Worm (Caenorhabditis elegans) whole organism, midembryonic: ENCODE measurements around the gene ssp-36.
"Not testable (repeated sequence)": the region's sequence is repeated elsewhere in the genome, so short reads cannot be mapped to it uniquely, and the experiment has no call there.

ENCODE experiments used
- T22C8.4 ChIP-seq: fragments of 200-800 bp; sonication (Bioruptor generic); IDR thresholded peaks from 2 replicates; pipeline ENCODE4 v1.3.6; 2022; ENCODE audit warnings: missing genetic modification characterization, missing compliant biosample characterization
- cog-1 ChIP-seq: sonication (generic microtip); optimal IDR thresholded peaks from 2 replicates; lab custom pipeline; 2016; ENCODE audit warnings: missing genetic modification characterization, missing compliant biosample characterization
- flt-1 ChIP-seq: fragments of 200-800 bp; sonication (Bioruptor generic); IDR thresholded peaks from 2 replicates; pipeline ENCODE4 v1.3.6; 2022; ENCODE audit warnings: missing genetic modification characterization, missing compliant biosample characterization
- klf-2 ChIP-seq: fragments of 200-800 bp; sonication (Bioruptor generic); conservative IDR thresholded peaks from 2 replicates; pipeline ENCODE4 v1.3.6; 2022; ENCODE audit warnings: missing genetic modification reagents, missing genetic modification characterization, missing compliant biosample characterization
- med-1 ChIP-seq: sonication (generic microtip); optimal IDR thresholded peaks from 2 replicates; lab custom pipeline; 2017; ENCODE audit warnings: missing genetic modification characterization, mild to moderate bottlenecking, missing compliant biosample characterization, antibody characterized with exemption, missing genetic modification reagents; ENCODE audit not compliant: insufficient read depth
- ref-1 ChIP-seq: fragments of 200-800 bp; sonication (Bioruptor generic); conservative IDR thresholded peaks from 2 replicates; pipeline ENCODE4 v1.3.6; 2022; ENCODE audit warnings: missing genetic modification reagents, missing genetic modification characterization, missing compliant biosample characterization
- tab-1 ChIP-seq: fragments of 200-800 bp; sonication (Bioruptor generic); IDR thresholded peaks from 2 replicates; pipeline ENCODE4 v1.3.6; 2022; ENCODE audit warnings: missing genetic modification characterization, missing compliant biosample characterization
- ztf-23 ChIP-seq: fragments of 200-800 bp; sonication (Bioruptor generic); IDR thresholded peaks from 2 replicates; pipeline ENCODE4 v1.3.6; 2022; ENCODE audit warnings: missing genetic modification reagents, missing genetic modification characterization, missing compliant biosample characterization
- ztf-29 ChIP-seq: fragments of 200-800 bp; sonication (Bioruptor generic); IDR thresholded peaks from 2 replicates; pipeline ENCODE4 v1.3.6; 2022; ENCODE audit warnings: missing genetic modification reagents, missing genetic modification characterization, missing compliant biosample characterization

Gene ssp-36

ce11 chrIV:9755713-9756112, 10.4 kb downstream of the ssp-36 start:
- no peak for TF ChIP-seq klf-2 (GFP tag; lab: Robert Waterston, UW)
- TF ChIP-seq cog-1 (tag; lab: Kevin White, UChicago): no peak
- TF ChIP-seq flt-1 (GFP tag; lab: Robert Waterston, UW): no peak
- no peak for TF ChIP-seq ztf-23 (GFP tag; lab: Robert Waterston, UW)
- TF ChIP-seq T22C8.4 (GFP tag; lab: Robert Waterston, UW): no peak

- no peak for TF ChIP-seq ref-1 (GFP tag; lab: Robert Waterston, UW)
- no peak for TF ChIP-seq cog-1 (tag; lab: Kevin White, UChicago)
- no peak for TF ChIP-seq T22C8.4 (GFP tag; lab: Robert Waterston, UW)
- no peak for TF ChIP-seq med-1 (GFP tag; lab: Kevin White, UChicago)
- no peak for TF ChIP-seq ztf-29
- TF ChIP-seq ztf-23 (GFP tag; lab: Robert Waterston, UW): no peak
Observed at ce11 chrIV:9748342-9748741, 17.8 kb downstream of the ssp-36 start, which contains the start of gene C28D4.8. C28D4.8 (minus strand) TSS chrIV:9748442.

- TF ChIP-seq tab-1 (GFP tag; lab: Robert Waterston, UW): no peak
- TF ChIP-seq T22C8.4 (GFP tag; lab: Robert Waterston, UW): no peak
Observed at ce11 chrIV:9746762-9747161, 19.4 kb downstream of the ssp-36 start, which contains the start of gene C28D4.5. C28D4.5 (minus strand) TSS chrIV:9746862.

- no peak for TF ChIP-seq ztf-29
- TF ChIP-seq tab-1 (GFP tag; lab: Robert Waterston, UW): no peak
- TF ChIP-seq ztf-23 (GFP tag; lab: Robert Waterston, UW): no peak
- TF ChIP-seq ref-1 (GFP tag; lab: Robert Waterston, UW): no peak
- no peak for TF ChIP-seq klf-2 (GFP tag; lab: Robert Waterston, UW)
- TF ChIP-seq T22C8.4 (GFP tag; lab: Robert Waterston, UW): no peak
- TF ChIP-seq med-1 (GFP tag; lab: Kevin White, UChicago): no peak
- no peak for TF ChIP-seq flt-1 (GFP tag; lab: Robert Waterston, UW)
- TF ChIP-seq cog-1 (tag; lab: Kevin White, UChicago): no peak
Observed at ce11 chrIV:9744905-9745304, 21.2 kb downstream of the ssp-36 start, which contains the start of gene C28D4.4. C28D4.4 (minus strand) TSS chrIV:9745005.

- TF ChIP-seq flt-1 (GFP tag; lab: Robert Waterston, UW) (no peak), ztf-23 (GFP tag; lab: Robert Waterston, UW) (no peak), ztf-29 (no peak), med-1 (GFP tag; lab: Kevin White, UChicago) (no peak)
Observed at ce11 chrIV:9742883-9743282, 23.3 kb downstream of the ssp-36 start, which contains the start of gene C28D4.7. C28D4.7 (minus strand) TSS chrIV:9743147.

ce11 chrIV:9740851-9741549, 25.1 kb downstream of the ssp-36 start, which contains the start of gene gln-6:
gln-6 (minus strand) TSS chrIV:9740901.
- not testable (repeated sequence) for TF ChIP-seq klf-2 (GFP tag; lab: Robert Waterston, UW); tab-1 (GFP tag; lab: Robert Waterston, UW); med-1 (GFP tag; lab: Kevin White, UChicago)

- TF ChIP-seq klf-2 (GFP tag; lab: Robert Waterston, UW): no peak
- no peak for TF ChIP-seq med-1 (GFP tag; lab: Kevin White, UChicago)
- no peak for TF ChIP-seq tab-1 (GFP tag; lab: Robert Waterston, UW)
Observed at ce11 chrIV:9739001-9739400, 27.1 kb downstream of the ssp-36 start.

ce11 chrIV:9738194-9738593, 28.0 kb downstream of the ssp-36 start, which contains the start of gene C28D4.10:
C28D4.10 (plus strand) TSS chrIV:9738494.
- TF ChIP-seq cog-1 (tag; lab: Kevin White, UChicago) (no peak), med-1 (GFP tag; lab: Kevin White, UChicago) (no peak), T22C8.4 (GFP tag; lab: Robert Waterston, UW) (no peak), ref-1 (GFP tag; lab: Robert Waterston, UW) (no peak), tab-1 (GFP tag; lab: Robert Waterston, UW) (no peak), flt-1 (GFP tag; lab: Robert Waterston, UW) (no peak), ztf-29 (no peak), ztf-23 (GFP tag; lab: Robert Waterston, UW) (no peak), klf-2 (GFP tag; lab: Robert Waterston, UW) (no peak)

ce11 chrIV:9737204-9737790, 28.9 kb downstream of the ssp-36 start, which contains the start of gene cka-1:
cka-1 (minus strand) TSS chrIV:9737621.
- no peak for TF ChIP-seq flt-1 (GFP tag; lab: Robert Waterston, UW)
- no peak for TF ChIP-seq ref-1 (GFP tag; lab: Robert Waterston, UW)
- no peak for TF ChIP-seq med-1 (GFP tag; lab: Kevin White, UChicago)
- TF ChIP-seq ztf-23 (GFP tag; lab: Robert Waterston, UW): no peak
- TF ChIP-seq tab-1 (GFP tag; lab: Robert Waterston, UW): no peak
- no peak for TF ChIP-seq klf-2 (GFP tag; lab: Robert Waterston, UW)
- TF ChIP-seq T22C8.4 (GFP tag; lab: Robert Waterston, UW): no peak

- TF ChIP-seq flt-1 (GFP tag; lab: Robert Waterston, UW): no peak
- TF ChIP-seq med-1 (GFP tag; lab: Kevin White, UChicago): no peak
- no peak for TF ChIP-seq ztf-29
- TF ChIP-seq tab-1 (GFP tag; lab: Robert Waterston, UW): no peak
- no peak for TF ChIP-seq T22C8.4 (GFP tag; lab: Robert Waterston, UW)
- TF ChIP-seq cog-1 (tag; lab: Kevin White, UChicago): no peak
- TF ChIP-seq ztf-23 (GFP tag; lab: Robert Waterston, UW): no peak
- no peak for TF ChIP-seq klf-2 (GFP tag; lab: Robert Waterston, UW)
- TF ChIP-seq ref-1 (GFP tag; lab: Robert Waterston, UW): no peak
Observed at ce11 chrIV:9735750-9736149, 30.4 kb downstream of the ssp-36 start.
